Worm (Caenorhabditis elegans) whole organism, late embryonic: ENCODE results near the gene F58F9.6.

Source experiments
- ceh-18 ChIP-seq: sonication (generic microtip); optimal IDR thresholded peaks from 2 replicates; lab custom pipeline; 2016; ENCODE audit warnings: missing genetic modification characterization, missing compliant biosample characterization
- ceh-34 ChIP-seq: sonication (generic microtip); optimal IDR thresholded peaks from 2 replicates; lab custom pipeline; 2016; ENCODE audit warnings: mild to moderate bottlenecking, missing genetic modification characterization, missing compliant biosample characterization
- fkh-10 ChIP-seq: fragments of 150-350 bp; optimal IDR thresholded peaks from 2 replicates; lab custom pipeline; 2014; ENCODE audit warnings: missing biosample characterization, missing genetic modification reagents, missing genetic modification characterization
- nhr-11 ChIP-seq: fragments of 150-350 bp; optimal IDR thresholded peaks from 2 replicates; lab custom pipeline; 2014; ENCODE audit warnings: missing biosample characterization, missing genetic modification characterization
- pax-1 ChIP-seq: fragments of 150-350 bp; optimal IDR thresholded peaks from 2 replicates; lab custom pipeline; 2014; ENCODE audit warnings: missing biosample characterization, missing genetic modification characterization
- pha-4 ChIP-seq: fragments of 150-350 bp; optimal IDR thresholded peaks from 2 replicates; lab custom pipeline; 2018; ENCODE audit warnings: missing biosample characterization, missing genetic modification reagents, missing genetic modification characterization
- sdc-2 ChIP-seq: sonication (generic microtip); optimal IDR thresholded peaks from 2 replicates; lab custom pipeline; 2016; ENCODE audit warnings: missing genotype, missing genetic modification characterization, missing compliant biosample characterization
- ztf-16 ChIP-seq: sonication (generic microtip); optimal IDR thresholded peaks from 2 replicates; lab custom pipeline; 2017; ENCODE audit warnings: missing genetic modification characterization, missing compliant biosample characterization

DNA sequence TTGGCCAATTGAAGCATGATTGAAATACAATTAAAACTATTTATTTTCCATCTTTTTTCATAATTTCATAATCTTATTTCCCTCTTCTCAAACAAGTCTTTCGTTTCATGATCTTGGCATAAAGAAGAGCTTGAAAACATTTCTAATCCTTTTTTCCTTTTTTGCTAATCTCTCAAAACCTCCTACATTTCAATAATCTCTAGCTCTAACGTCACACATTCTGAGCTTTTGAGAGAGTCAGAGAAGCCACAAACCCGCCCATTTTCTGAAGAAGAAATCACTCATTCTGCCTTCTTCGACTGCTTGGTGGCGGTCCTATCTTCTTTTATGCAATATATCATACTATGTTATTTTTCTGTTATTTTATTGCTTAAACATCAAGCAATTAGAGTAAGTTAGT, 12.2 kb upstream of the F58F9.6 start, which contains the start of gene F58F9.1:
- TF ChIP-seq ceh-34 (no peak), ztf-16 (tag; lab: Kevin White, UChicago) (no peak), ceh-18 (no peak), fkh-10 (no peak), nhr-11 (tag; lab: Kevin White, UChicago) (no peak), pax-1 (no peak), pha-4 (tag; lab: Kevin White, UChicago) (no peak), sdc-2 (tag; lab: Kevin White, UChicago) (no peak)
